Worm (Caenorhabditis elegans) whole organism, late embryonic: ENCODE results near the gene T24C2.3.

Source experiments
- C38D4.7 ChIP-seq: fragments of 200-800 bp; sonication (Bioruptor generic); optimal IDR thresholded peaks from 2 replicates; lab custom pipeline; 2018; ENCODE audit warnings: mild to moderate bottlenecking, missing genetic modification characterization, moderate library complexity, missing compliant biosample characterization
- K02D7.2 ChIP-seq: sonication (generic microtip); optimal IDR thresholded peaks from 2 replicates; lab custom pipeline; 2017; ENCODE audit warnings: mild to moderate bottlenecking, missing genetic modification characterization, missing compliant biosample characterization
- K09A11.1 ChIP-seq: sonication (generic microtip); optimal IDR thresholded peaks from 2 replicates; lab custom pipeline; 2017; ENCODE audit warnings: antibody characterized with exemption, mild to moderate bottlenecking, missing genetic modification characterization, missing compliant biosample characterization; ENCODE audit not compliant: insufficient read depth
- T23F11.4 ChIP-seq: fragments of 200-800 bp; sonication (Bioruptor generic); optimal IDR thresholded peaks from 2 replicates; lab custom pipeline; 2018; ENCODE audit warnings: mild to moderate bottlenecking, missing genetic modification characterization, missing compliant biosample characterization
- Y22D7AL.16 ChIP-seq: sonication (generic microtip); optimal IDR thresholded peaks from 2 replicates; lab custom pipeline; 2016; ENCODE audit warnings: missing genetic modification characterization, missing compliant biosample characterization
- ahr-1 ChIP-seq: sonication (generic microtip); optimal IDR thresholded peaks from 2 replicates; lab custom pipeline; 2016; ENCODE audit warnings: missing genetic modification characterization, missing compliant biosample characterization
- ceh-14 ChIP-seq: sonication (generic microtip); optimal IDR thresholded peaks from 2 replicates; lab custom pipeline; 2016; ENCODE audit warnings: missing genotype, missing genetic modification characterization, missing compliant biosample characterization
- ceh-18 ChIP-seq: sonication (generic microtip); optimal IDR thresholded peaks from 2 replicates; lab custom pipeline; 2016; ENCODE audit warnings: missing genetic modification characterization, missing compliant biosample characterization
- ceh-19 ChIP-seq: fragments of 200-800 bp; sonication (Bioruptor generic); optimal IDR thresholded peaks from 2 replicates; lab custom pipeline; 2018; ENCODE audit warnings: mild to moderate bottlenecking, missing genetic modification characterization, missing compliant biosample characterization
- ceh-22 ChIP-seq: sonication (generic microtip); optimal IDR thresholded peaks from 2 replicates; lab custom pipeline; 2017; ENCODE audit warnings: missing biosample characterization, missing genetic modification characterization
- ceh-34 ChIP-seq: sonication (generic microtip); optimal IDR thresholded peaks from 2 replicates; lab custom pipeline; 2016; ENCODE audit warnings: mild to moderate bottlenecking, missing genetic modification characterization, missing compliant biosample characterization
- ceh-45 ChIP-seq: fragments of 200-800 bp; sonication (Bioruptor generic); IDR thresholded peaks from 2 replicates; pipeline ENCODE4 v1.3.6; 2022; ENCODE audit warnings: missing genetic modification reagents, missing genetic modification characterization, missing compliant biosample characterization
- che-1 ChIP-seq: sonication (generic microtip); optimal IDR thresholded peaks from 2 replicates; lab custom pipeline; 2016; ENCODE audit warnings: mild to moderate bottlenecking, missing genetic modification characterization, missing compliant biosample characterization
- dmd-4 ChIP-seq: sonication (generic microtip); optimal IDR thresholded peaks from 2 replicates; lab custom pipeline; 2016; ENCODE audit warnings: borderline replicate concordance, missing genetic modification characterization, missing compliant biosample characterization
- elt-2 ChIP-seq: sonication (generic microtip); optimal IDR thresholded peaks from 2 replicates; lab custom pipeline; 2016; ENCODE audit warnings: missing genetic modification reagents, missing genetic modification characterization, missing compliant biosample characterization
- ets-4 ChIP-seq: sonication (generic microtip); optimal IDR thresholded peaks from 2 replicates; lab custom pipeline; 2016; ENCODE audit warnings: missing genetic modification characterization, missing compliant biosample characterization
- eyg-1 ChIP-seq: sonication (generic microtip); optimal IDR thresholded peaks from 2 replicates; lab custom pipeline; 2016; ENCODE audit warnings: missing genotype, missing genetic modification characterization, missing compliant biosample characterization
- fkh-10 ChIP-seq: fragments of 150-350 bp; optimal IDR thresholded peaks from 2 replicates; lab custom pipeline; 2014; ENCODE audit warnings: missing biosample characterization, missing genetic modification reagents, missing genetic modification characterization
- gmeb-2 ChIP-seq: sonication (generic microtip); optimal IDR thresholded peaks from 2 replicates; lab custom pipeline; 2016; ENCODE audit warnings: missing genetic modification characterization, inconsistent platforms, missing compliant biosample characterization
- hlh-13 ChIP-seq: fragments of 200-800 bp; sonication (Bioruptor generic); optimal IDR thresholded peaks from 2 replicates; lab custom pipeline; 2018; ENCODE audit warnings: mild to moderate bottlenecking, missing genetic modification characterization, missing compliant biosample characterization
- hlh-30 ChIP-seq: sonication (generic microtip); optimal IDR thresholded peaks from 2 replicates; lab custom pipeline; 2017; ENCODE audit warnings: antibody characterized with exemption, missing genetic modification characterization, missing compliant biosample characterization; ENCODE audit not compliant: insufficient read depth
- hlh-8 ChIP-seq: sonication (generic microtip); optimal IDR thresholded peaks from 2 replicates; lab custom pipeline; 2016; ENCODE audit warnings: missing genotype, missing genetic modification characterization, missing compliant biosample characterization
- lim-6 ChIP-seq: sonication (generic microtip); optimal IDR thresholded peaks from 2 replicates; lab custom pipeline; 2016; ENCODE audit warnings: missing genetic modification characterization, missing compliant biosample characterization
- madf-2 ChIP-seq: sonication (generic microtip); optimal IDR thresholded peaks from 2 replicates; lab custom pipeline; 2017; ENCODE audit warnings: missing genetic modification characterization, missing compliant biosample characterization
- nfya-1 ChIP-seq: sonication (generic microtip); optimal IDR thresholded peaks from 2 replicates; lab custom pipeline; 2017; ENCODE audit warnings: missing genetic modification characterization, mild to moderate bottlenecking, missing compliant biosample characterization, antibody characterized with exemption, moderate library complexity
- nhr-11 ChIP-seq: fragments of 150-350 bp; optimal IDR thresholded peaks from 2 replicates; lab custom pipeline; 2014; ENCODE audit warnings: missing biosample characterization, missing genetic modification characterization
- nhr-232 ChIP-seq: sonication (generic microtip); optimal IDR thresholded peaks from 2 replicates; lab custom pipeline; 2016; ENCODE audit warnings: missing genetic modification characterization, missing compliant biosample characterization
- npax-4 ChIP-seq: sonication (generic microtip); optimal IDR thresholded peaks from 2 replicates; lab custom pipeline; 2016; ENCODE audit warnings: missing genetic modification characterization, missing compliant biosample characterization
- pag-3 ChIP-seq: sonication (generic microtip); optimal IDR thresholded peaks from 2 replicates; lab custom pipeline; 2016; ENCODE audit warnings: missing compliant biosample characterization, missing genetic modification characterization, borderline replicate concordance
- pat-9 ChIP-seq: fragments of 200-800 bp; sonication (Bioruptor generic); optimal IDR thresholded peaks from 2 replicates; lab custom pipeline; 2018; ENCODE audit warnings: mild to moderate bottlenecking, missing genetic modification characterization, moderate library complexity, missing compliant biosample characterization
- pha-2 ChIP-seq: sonication (generic microtip); optimal IDR thresholded peaks from 2 replicates; lab custom pipeline; 2017; ENCODE audit warnings: mild to moderate bottlenecking, missing genetic modification characterization, missing compliant biosample characterization
- pros-1 ChIP-seq: fragments of 150-350 bp; optimal IDR thresholded peaks from 2 replicates; lab custom pipeline; 2014; ENCODE audit warnings: missing biosample characterization, missing genetic modification reagents, missing genetic modification characterization
- ref-2 ChIP-seq: sonication (generic microtip); optimal IDR thresholded peaks from 2 replicates; lab custom pipeline; 2016; ENCODE audit warnings: missing genetic modification characterization, missing compliant biosample characterization
- rnt-1 ChIP-seq: sonication (generic microtip); optimal IDR thresholded peaks from 2 replicates; lab custom pipeline; 2016; ENCODE audit warnings: missing genetic modification characterization, missing compliant biosample characterization
- sox-2 ChIP-seq: fragments of 200-800 bp; sonication (Bioruptor generic); IDR thresholded peaks from 2 replicates; pipeline ENCODE4 v1.3.6; 2022; ENCODE audit warnings: missing genetic modification reagents, missing genetic modification characterization, missing compliant biosample characterization
- tbx-2 ChIP-seq: sonication (generic microtip); optimal IDR thresholded peaks from 2 replicates; lab custom pipeline; 2016; ENCODE audit warnings: missing genetic modification characterization, missing compliant biosample characterization
- tbx-7 ChIP-seq: sonication (generic microtip); optimal IDR thresholded peaks from 2 replicates; lab custom pipeline; 2016; ENCODE audit warnings: missing genotype, missing genetic modification characterization, missing compliant biosample characterization
- ttx-3 ChIP-seq: sonication (generic microtip); optimal IDR thresholded peaks from 2 replicates; lab custom pipeline; 2016; ENCODE audit warnings: missing genetic modification reagents, missing genetic modification characterization, missing compliant biosample characterization
- unc-86 ChIP-seq: sonication (generic microtip); optimal IDR thresholded peaks from 2 replicates; lab custom pipeline; 2016; ENCODE audit warnings: missing genetic modification characterization, missing compliant biosample characterization

T24C2.3 gene

DNA sequence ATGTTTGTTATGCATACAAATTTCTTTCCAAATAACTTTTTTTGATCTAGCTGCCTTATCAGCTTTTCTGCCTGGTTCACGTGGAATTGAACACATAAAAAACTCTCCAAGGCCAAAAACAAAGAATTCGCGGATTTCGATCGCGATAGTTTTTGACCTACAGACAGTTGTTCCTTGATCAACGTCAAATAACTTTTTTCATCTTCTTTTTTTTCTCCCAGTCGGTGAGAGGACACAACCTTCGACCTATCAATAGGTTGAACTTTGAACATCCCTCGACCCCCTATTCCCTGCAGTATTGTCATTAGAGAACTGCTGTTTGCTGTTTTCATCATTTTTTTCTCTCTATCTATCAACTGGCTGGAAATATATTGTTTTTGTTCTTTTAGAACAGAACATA, 20.5 kb downstream of the T24C2.3 start:
- TF ChIP-seq pat-9 (tag; lab: Kevin White, UChicago), result no peak
- TF ChIP-seq tbx-7 (tag; lab: Kevin White, UChicago), result no peak
- TF ChIP-seq rnt-1 (tag; lab: Kevin White, UChicago), result no peak
- no peak for TF ChIP-seq dmd-4 (tag; lab: Kevin White, UChicago)
- TF ChIP-seq K02D7.2, result no peak
- no peak for TF ChIP-seq ahr-1 (tag; lab: Kevin White, UChicago)
- TF ChIP-seq madf-2 (tag; lab: Kevin White, UChicago), result no peak
- no peak for TF ChIP-seq lim-6 (tag; lab: Kevin White, UChicago)
- TF ChIP-seq pros-1 (tag; lab: Kevin White, UChicago), result no peak
- TF ChIP-seq ceh-14 (tag; lab: Kevin White, UChicago), result no peak
- TF ChIP-seq nfya-1 (tag; lab: Kevin White, UChicago), result no peak
- no peak for TF ChIP-seq unc-86 (tag; lab: Kevin White, UChicago)
- TF ChIP-seq T23F11.4 (GFP tag; lab: Kevin White, UChicago), result no peak
- no peak for TF ChIP-seq ceh-19 (GFP tag; lab: Kevin White, UChicago)
- no peak for TF ChIP-seq C38D4.7 (GFP tag; lab: Kevin White, UChicago)
- no peak for TF ChIP-seq pag-3 (tag; lab: Kevin White, UChicago)
- no peak for TF ChIP-seq ttx-3 (tag; lab: Kevin White, UChicago)
- TF ChIP-seq gmeb-2 (tag; lab: Kevin White, UChicago), result no peak
- TF ChIP-seq fkh-10 (GFP tag; lab: Kevin White, UChicago), result no peak

- TF ChIP-seq che-1 (tag; lab: Kevin White, UChicago), result no peak
- TF ChIP-seq ceh-34, result no peak
- TF ChIP-seq ceh-18 (tag; lab: Kevin White, UChicago), result no peak
- TF ChIP-seq pha-2 (tag; lab: Kevin White, UChicago), result no peak
- no peak for TF ChIP-seq hlh-8 (tag; lab: Kevin White, UChicago)
- TF ChIP-seq hlh-30 (tag; lab: Kevin White, UChicago), result no peak
- no peak for TF ChIP-seq nhr-232
- TF ChIP-seq ceh-22 (tag; lab: Kevin White, UChicago), result no peak
- no peak for TF ChIP-seq tbx-2 (tag; lab: Kevin White, UChicago)
These were observed 21.9 kb downstream of the T24C2.3 start for ce11 chrX:14565245-14565644.

DNA sequence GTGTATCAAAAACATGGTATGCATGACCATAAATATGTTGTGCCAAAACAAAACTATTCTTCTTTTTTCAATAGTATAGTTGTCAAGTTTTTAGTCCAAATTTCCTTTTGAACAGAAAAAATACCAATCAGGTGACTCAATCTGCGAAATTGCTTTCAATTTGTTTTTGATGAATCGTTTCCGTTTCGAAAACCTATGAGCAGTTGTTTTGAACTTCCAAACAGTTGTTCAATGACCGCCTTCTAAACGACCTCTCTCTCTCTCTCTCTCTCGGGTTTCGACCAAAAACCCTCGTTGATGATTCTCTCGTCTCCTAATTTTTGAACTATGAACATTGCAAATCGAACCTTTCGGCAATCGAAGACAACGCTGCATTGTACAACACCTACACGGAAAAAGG, 22.7 kb downstream of the T24C2.3 start:
- TF ChIP-seq eyg-1 (no peak), Y22D7AL.16 (tag; lab: Kevin White, UChicago) (no peak), ref-2 (tag; lab: Kevin White, UChicago) (no peak), hlh-13 (GFP tag; lab: Kevin White, UChicago) (no peak), nhr-11 (no peak), npax-4 (tag; lab: Kevin White, UChicago) (no peak), pros-1 (tag; lab: Kevin White, UChicago) (no peak), pag-3 (tag; lab: Kevin White, UChicago) (no peak), ets-4 (no peak), ceh-45 (GFP tag; lab: Robert Waterston, UW) (no peak), elt-2 (tag; lab: Kevin White, UChicago) (no peak), K09A11.1 (tag; lab: Kevin White, UChicago) (no peak), ttx-3 (tag; lab: Kevin White, UChicago) (no peak), sox-2 (GFP tag; lab: Robert Waterston, UW) (no peak), madf-2 (tag; lab: Kevin White, UChicago) (no peak)
